Fruit fly (Drosophila melanogaster): ENCODE measurements around the gene CG31465.

DNA sequence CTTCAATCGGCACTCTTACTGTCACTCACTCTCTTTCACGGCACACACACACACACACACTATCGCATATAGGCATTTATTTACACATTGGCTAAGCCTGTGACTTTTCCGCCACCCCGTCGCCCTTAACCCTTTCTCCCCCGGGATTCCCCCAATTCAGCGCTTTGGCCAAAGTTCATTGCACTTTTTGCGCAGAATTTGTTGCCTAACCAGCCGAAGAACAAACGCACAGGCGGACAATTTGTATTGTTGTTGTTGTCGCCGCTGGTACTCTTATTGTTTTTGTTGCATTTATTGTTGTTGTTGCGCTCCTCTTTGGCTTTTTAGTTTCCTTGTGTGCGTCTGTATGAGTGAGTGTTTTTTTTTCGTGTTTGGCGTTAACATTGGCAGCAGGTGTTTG, 18.1 kb downstream of the CG31465 start:
- TF ChIP-seq Rel (GFP tag; optimal IDR thresholded peaks at IDR 0.05) = no peak
- peak; percentile 89 for TF ChIP-seq Rel (tag; optimal IDR thresholded peaks at IDR 0.05)
- no peak for TF ChIP-seq sv (GFP tag; optimal IDR thresholded peaks at IDR 0.05)
- TF ChIP-seq lola (GFP tag; optimal IDR thresholded peaks at IDR 0.05) = no peak
- no peak for TF ChIP-seq Dfd (GFP tag; optimal IDR thresholded peaks at IDR 0.05)
- TF ChIP-seq br (GFP tag; optimal IDR thresholded peaks at IDR 0.05) = no peak
